Worm (Caenorhabditis elegans) whole organism, L1 larva: ENCODE data around the gene nhx-9.

Source experiments
- lin-35 ChIP-seq, 2 experiments: fragments of 150-350 bp; optimal IDR thresholded peaks; 2 replicates each; lab custom pipeline; 2014; ENCODE audit warnings: missing biosample characterization in 2 of 2, missing genetic modification characterization in 2 of 2, missing genetic modification reagents in 2 of 2
- nhr-237 ChIP-seq: fragments of 150-350 bp; optimal IDR thresholded peaks from 2 replicates; lab custom pipeline; 2014; ENCODE audit warnings: missing biosample characterization, missing genetic modification characterization

ce11 chrIV:11882534-11882933 lies 48.1 kb upstream of the nhx-9 start:
- TF ChIP-seq nhr-237 (tag; lab: Kevin White, UChicago) (no peak), lin-35 (GFP tag; optimal IDR thresholded peaks at IDR 0.05; lab: Kevin White, UChicago) (no peak)
